Worm (Caenorhabditis elegans) whole organism, L2 larva: Measurements from ENCODE around the gene acr-25.
A peak's percentile ranks its signal among the peaks of the same experiment; 100 is the strongest.

Experiments used
- C34F6.9 ChIP-seq: fragments of 150-350 bp; optimal IDR thresholded peaks from 2 replicates; lab custom pipeline; 2014; ENCODE audit warnings: missing biosample characterization, missing genetic modification characterization
- F13H6.1 ChIP-seq: sonication (generic microtip); optimal IDR thresholded peaks from 2 replicates; lab custom pipeline; 2016; ENCODE audit warnings: missing genetic modification characterization, missing compliant biosample characterization
- Y55F3AM.14 ChIP-seq: fragments of 200-800 bp; sonication (Bioruptor generic); optimal IDR thresholded peaks from 2 replicates; lab custom pipeline; 2018; ENCODE audit warnings: mild to moderate bottlenecking, missing genetic modification characterization, missing compliant biosample characterization
- ZK546.5 ChIP-seq: sonication (generic microtip); optimal IDR thresholded peaks from 2 replicates; lab custom pipeline; 2017; ENCODE audit warnings: missing biosample characterization, missing genetic modification characterization
- aly-2 ChIP-seq: fragments of 150-350 bp; optimal IDR thresholded peaks from 2 replicates; lab custom pipeline; 2014; ENCODE audit warnings: missing biosample characterization, missing genetic modification characterization
- ceh-16 ChIP-seq: fragments of 150-350 bp; optimal IDR thresholded peaks from 2 replicates; lab custom pipeline; 2014; ENCODE audit warnings: missing biosample characterization, missing genetic modification characterization
- ceh-82 ChIP-seq: fragments of 150-350 bp; optimal IDR thresholded peaks from 2 replicates; lab custom pipeline; 2014; ENCODE audit warnings: missing biosample characterization, missing genetic modification characterization
- crh-2 ChIP-seq: sonication (generic microtip); optimal IDR thresholded peaks from 2 replicates; lab custom pipeline; 2017; ENCODE audit warnings: missing biosample characterization, missing genetic modification characterization
- egl-27 ChIP-seq: sonication (generic microtip); optimal IDR thresholded peaks from 3 replicates; lab custom pipeline; 2017; ENCODE audit warnings: missing biosample characterization, missing genetic modification reagents, missing genetic modification characterization
- elt-1 ChIP-seq: fragments of 150-350 bp; optimal IDR thresholded peaks from 2 replicates; lab custom pipeline; 2014; ENCODE audit warnings: missing biosample characterization, missing genetic modification characterization
- elt-3 ChIP-seq: sonication (generic microtip); optimal IDR thresholded peaks from 2 replicates; lab custom pipeline; 2017; ENCODE audit warnings: missing biosample characterization, missing genetic modification characterization
- fos-1 ChIP-seq: fragments of 150-350 bp; optimal IDR thresholded peaks from 2 replicates; lab custom pipeline; 2014; ENCODE audit warnings: missing biosample characterization, missing genetic modification characterization
- gmeb-1 ChIP-seq: fragments of 150-350 bp; optimal IDR thresholded peaks from 2 replicates; lab custom pipeline; 2014; ENCODE audit warnings: missing biosample characterization, missing genetic modification characterization
- lin-11 ChIP-seq: fragments of 150-350 bp; sonication (generic microtip); optimal IDR thresholded peaks from 2 replicates; lab custom pipeline; 2014; ENCODE audit warnings: missing biosample characterization, missing genetic modification characterization, inconsistent platforms, mixed read lengths
- lin-13 ChIP-seq: fragments of 150-350 bp; optimal IDR thresholded peaks from 2 replicates; lab custom pipeline; 2014; ENCODE audit warnings: missing biosample characterization, missing genetic modification reagents, missing genetic modification characterization
- lin-39 ChIP-seq: fragments of 150-350 bp; optimal IDR thresholded peaks from 2 replicates; lab custom pipeline; 2014; ENCODE audit warnings: missing biosample characterization, missing genetic modification reagents, missing genetic modification characterization
- lsy-2 ChIP-seq, 2 experiments: fragments of 150-350 bp in 1 of 2; sonication (generic microtip) in 1 of 2; optimal IDR thresholded peaks; 2 replicates each; lab custom pipeline; 2014 to 2017; ENCODE audit warnings: missing biosample characterization in 2 of 2, missing genetic modification characterization in 2 of 2
- mbf-1 ChIP-seq: sonication (generic microtip); optimal IDR thresholded peaks from 2 replicates; lab custom pipeline; 2017; ENCODE audit warnings: missing biosample characterization, missing genetic modification characterization
- nhr-10 ChIP-seq: sonication (generic microtip); optimal IDR thresholded peaks from 2 replicates; lab custom pipeline; 2017; ENCODE audit warnings: missing biosample characterization, missing genetic modification characterization
- nhr-11 ChIP-seq: fragments of 150-350 bp; optimal IDR thresholded peaks from 2 replicates; lab custom pipeline; 2014; ENCODE audit warnings: missing biosample characterization, missing genetic modification characterization
- nhr-12 ChIP-seq: fragments of 150-350 bp; optimal IDR thresholded peaks from 2 replicates; lab custom pipeline; 2014; ENCODE audit warnings: missing biosample characterization, missing genetic modification characterization
- nhr-21 ChIP-seq: fragments of 150-350 bp; optimal IDR thresholded peaks from 2 replicates; lab custom pipeline; 2014; ENCODE audit warnings: missing biosample characterization, missing genetic modification characterization
- nhr-23 ChIP-seq: fragments of 150-350 bp; optimal IDR thresholded peaks from 2 replicates; lab custom pipeline; 2014; ENCODE audit warnings: missing biosample characterization, missing genetic modification reagents, missing genetic modification characterization
- nhr-237 ChIP-seq: fragments of 150-350 bp; optimal IDR thresholded peaks from 2 replicates; lab custom pipeline; 2014; ENCODE audit warnings: missing biosample characterization, missing genetic modification characterization
- nhr-25 ChIP-seq: fragments of 150-350 bp; sonication (generic microtip); optimal IDR thresholded peaks from 3 replicates; lab custom pipeline; 2014; ENCODE audit warnings: missing biosample characterization, missing genetic modification characterization
- nhr-6 ChIP-seq: fragments of 150-350 bp; optimal IDR thresholded peaks from 2 replicates; lab custom pipeline; 2014; ENCODE audit warnings: missing biosample characterization, missing genetic modification characterization
- nhr-77 ChIP-seq: fragments of 150-350 bp; optimal IDR thresholded peaks from 2 replicates; lab custom pipeline; 2014; ENCODE audit warnings: missing biosample characterization, missing genetic modification characterization
- sem-4 ChIP-seq: fragments of 150-350 bp; optimal IDR thresholded peaks from 2 replicates; lab custom pipeline; 2014; ENCODE audit warnings: missing biosample characterization, missing genetic modification reagents, missing genetic modification characterization
- skn-1 ChIP-seq: sonication (generic microtip); optimal IDR thresholded peaks from 2 replicates; lab custom pipeline; 2017; ENCODE audit warnings: missing biosample characterization, missing genetic modification characterization
- sma-3 ChIP-seq: sonication (generic microtip); optimal IDR thresholded peaks from 2 replicates; lab custom pipeline; 2016; ENCODE audit warnings: missing genetic modification reagents, missing genetic modification characterization, missing compliant biosample characterization
- sma-9 ChIP-seq, 2 experiments: fragments of 150-350 bp in 1 of 2; sonication (generic microtip) in 1 of 2; optimal IDR thresholded peaks; 2 replicates each; lab custom pipeline; 2014 to 2016; ENCODE audit warnings: missing genetic modification characterization in 2 of 2, mild to moderate bottlenecking in 1 of 2, missing biosample characterization in 1 of 2, missing compliant biosample characterization in 1 of 2, missing genetic modification reagents in 1 of 2, moderate library complexity in 1 of 2
- snpc-4 ChIP-seq: fragments of 150-350 bp; optimal IDR thresholded peaks from 2 replicates; lab custom pipeline; 2014; ENCODE audit warnings: missing biosample characterization, missing genetic modification characterization
- unc-55 ChIP-seq: fragments of 150-350 bp; sonication (generic microtip); optimal IDR thresholded peaks from 3 replicates; lab custom pipeline; 2014; ENCODE audit warnings: missing biosample characterization, missing genetic modification reagents, missing genetic modification characterization
- unc-62 ChIP-seq: fragments of 150-350 bp; optimal IDR thresholded peaks from 2 replicates; lab custom pipeline; 2014; ENCODE audit warnings: missing biosample characterization, missing genetic modification reagents, missing genetic modification characterization
- zag-1 ChIP-seq: fragments of 150-350 bp; optimal IDR thresholded peaks from 2 replicates; lab custom pipeline; 2014; ENCODE audit warnings: missing biosample characterization, missing genetic modification characterization
- ztf-1 ChIP-seq: fragments of 200-800 bp; sonication (Bioruptor generic); conservative IDR thresholded peaks from 2 replicates; pipeline ENCODE4 v1.3.6; 2022; ENCODE audit warnings: missing genetic modification characterization, missing compliant biosample characterization
- ztf-11 ChIP-seq: sonication (generic microtip); optimal IDR thresholded peaks from 2 replicates; lab custom pipeline; 2017; ENCODE audit warnings: missing biosample characterization, missing genetic modification characterization
- ztf-4 ChIP-seq: fragments of 150-350 bp; optimal IDR thresholded peaks from 2 replicates; lab custom pipeline; 2014; ENCODE audit warnings: missing biosample characterization, missing genetic modification characterization

Gene acr-25

ce11 chrIV:6432375-6432774 lies 31.7 kb upstream of the acr-25 start:
- no peak for TF ChIP-seq unc-62 (GFP tag; lab: Kevin White, UChicago)
- TF ChIP-seq fos-1 = peak; percentile 52

ce11 chrIV:6433424-6433823 lies 30.7 kb upstream of the acr-25 start:
- TF ChIP-seq lin-39 (tag; lab: Kevin White, UChicago) (no peak), crh-2 (tag; lab: Kevin White, UChicago) (peak; percentile 19), lin-11 (tag; lab: Kevin White, UChicago) (no peak), gmeb-1 (peak; percentile 33), egl-27 (tag; lab: Kevin White, UChicago) (no peak), fos-1 (peak; percentile 88), nhr-21 (tag; lab: Kevin White, UChicago) (no peak), sma-3 (GFP tag; lab: Kevin White, UChicago) (no peak), sma-9 (GFP tag; optimal IDR thresholded peaks at IDR 0.05; lab: Kevin White, UChicago) (peak; percentile 21), sma-9 (tag; optimal IDR thresholded peaks at IDR 0.05; lab: Kevin White, UChicago) (no peak), nhr-237 (tag; lab: Kevin White, UChicago) (no peak), zag-1 (tag; lab: Kevin White, UChicago) (no peak)

ce11 chrIV:6438051-6438450 lies 26.1 kb upstream of the acr-25 start, which contains the start of gene dlc-5:
Gene dlc-5, plus strand, starts transcription at chrIV:6438204.
- TF ChIP-seq nhr-10 (tag; lab: Kevin White, UChicago) (no peak), nhr-6 (tag; lab: Kevin White, UChicago) (no peak), egl-27 (tag; lab: Kevin White, UChicago) (no peak), ztf-11 (tag; lab: Kevin White, UChicago) (no peak), skn-1 (tag; lab: Kevin White, UChicago) (no peak), sma-3 (GFP tag; lab: Kevin White, UChicago) (no peak), snpc-4 (tag; lab: Kevin White, UChicago) (no peak), sem-4 (tag; lab: Kevin White, UChicago) (no peak), nhr-11 (tag; lab: Kevin White, UChicago) (no peak), zag-1 (tag; lab: Kevin White, UChicago) (no peak), lin-13 (GFP tag; lab: Kevin White, UChicago) (no peak), lsy-2 (tag; optimal IDR thresholded peaks at IDR 0.05; lab: Kevin White, UChicago) (no peak), Y55F3AM.14 (GFP tag; lab: Kevin White, UChicago) (no peak), nhr-237 (tag; lab: Kevin White, UChicago) (no peak), ztf-1 (GFP tag; lab: Robert Waterston, UW) (no peak), unc-55 (GFP tag; lab: Kevin White, UChicago) (no peak), ztf-4 (tag; lab: Kevin White, UChicago) (no peak), mbf-1 (tag; lab: Kevin White, UChicago) (no peak)

DNA sequence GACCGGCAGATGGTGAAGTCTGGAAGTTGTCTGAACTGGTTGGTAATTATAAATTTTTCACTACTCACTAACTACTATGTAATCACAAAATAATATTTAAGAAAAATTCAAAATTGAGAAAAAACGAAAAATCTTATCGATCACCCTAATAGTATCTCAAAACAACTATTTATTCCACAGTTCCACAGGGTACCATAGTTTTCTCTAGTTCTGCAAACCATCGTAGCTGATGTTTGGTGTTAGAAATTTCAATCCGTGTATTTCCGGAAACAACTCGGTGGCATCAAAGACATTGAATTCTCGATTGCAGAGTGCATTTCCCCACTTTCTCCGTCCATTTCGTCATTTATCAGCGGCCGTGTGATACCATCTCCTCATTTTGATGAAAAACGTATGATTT lies 22.5 kb upstream of the acr-25 start, which contains the start of gene Y73B6BL.31:
Gene Y73B6BL.31, plus strand, starts transcription at position 301 of the 400 bp plus-strand sequence.
- TF ChIP-seq nhr-25 (tag; lab: Kevin White, UChicago) = no peak
- no peak for TF ChIP-seq crh-2 (tag; lab: Kevin White, UChicago)
- no peak for TF ChIP-seq zag-1 (tag; lab: Kevin White, UChicago)
- no peak for TF ChIP-seq sma-9 (GFP tag; optimal IDR thresholded peaks at IDR 0.05; lab: Kevin White, UChicago)
- no peak for TF ChIP-seq sma-9 (tag; optimal IDR thresholded peaks at IDR 0.05; lab: Kevin White, UChicago)
- no peak for TF ChIP-seq sma-3 (GFP tag; lab: Kevin White, UChicago)
- TF ChIP-seq nhr-77 (tag; lab: Kevin White, UChicago) = no peak
- no peak for TF ChIP-seq nhr-6 (tag; lab: Kevin White, UChicago)
- no peak for TF ChIP-seq nhr-23 (tag; lab: Kevin White, UChicago)
- TF ChIP-seq ceh-82 (tag; lab: Kevin White, UChicago) = no peak
- no peak for TF ChIP-seq ceh-16
- TF ChIP-seq C34F6.9 = no peak

ce11 chrIV:6442016-6442618 lies 22.0 kb upstream of the acr-25 start:
- TF ChIP-seq ztf-4 (tag; lab: Kevin White, UChicago) (no peak), lsy-2 (tag; optimal IDR thresholded peaks at IDR 0.05; lab: Kevin White, UChicago) (peak; percentile 21 to 39), ztf-11 (tag; lab: Kevin White, UChicago) (no peak), elt-1 (tag; lab: Kevin White, UChicago) (no peak), F13H6.1 (tag; lab: Kevin White, UChicago) (peak; percentile 59), unc-55 (GFP tag; lab: Kevin White, UChicago) (peak; percentile 23), unc-62 (GFP tag; lab: Kevin White, UChicago) (no peak), mbf-1 (tag; lab: Kevin White, UChicago) (no peak), nhr-11 (tag; lab: Kevin White, UChicago) (no peak), ZK546.5 (tag; lab: Kevin White, UChicago) (no peak), nhr-12 (tag; lab: Kevin White, UChicago) (no peak), elt-3 (no peak), nhr-10 (tag; lab: Kevin White, UChicago) (no peak), lin-39 (tag; lab: Kevin White, UChicago) (no peak), C34F6.9 (peak; percentile 2), gmeb-1 (peak; percentile 26), nhr-23 (tag; lab: Kevin White, UChicago) (no peak), sma-9 (GFP tag; optimal IDR thresholded peaks at IDR 0.05; lab: Kevin White, UChicago) (peak; percentile 42), sma-9 (tag; optimal IDR thresholded peaks at IDR 0.05; lab: Kevin White, UChicago) (no peak), zag-1 (tag; lab: Kevin White, UChicago) (no peak), aly-2 (tag; lab: Kevin White, UChicago) (no peak), skn-1 (tag; lab: Kevin White, UChicago) (no peak), Y55F3AM.14 (GFP tag; lab: Kevin White, UChicago) (no peak)
